Worm (Caenorhabditis elegans): Measurements from ENCODE around the gene unc-80.

Gene unc-80

ce11 chrV:20870633-20871032 lies 8.8 kb upstream of the unc-80 start:
- no peak for TF ChIP-seq pha-4 (tag; optimal IDR thresholded peaks at IDR 0.05)

ce11 chrV:20871194-20871593 lies 8.2 kb upstream of the unc-80 start:
- no peak for TF ChIP-seq eyg-1 (tag; optimal IDR thresholded peaks at IDR 0.05)
- TF ChIP-seq K02D7.2 (tag; optimal IDR thresholded peaks at IDR 0.05): no peak
- no peak for TF ChIP-seq madf-2 (tag; optimal IDR thresholded peaks at IDR 0.05)
- TF ChIP-seq ceh-18 (tag; optimal IDR thresholded peaks at IDR 0.05): no peak
- TF ChIP-seq unc-86 (tag; optimal IDR thresholded peaks at IDR 0.05): no peak
- TF ChIP-seq pqm-1 (tag; optimal IDR thresholded peaks at IDR 0.05): no peak
- no peak for TF ChIP-seq nhr-232 (tag; optimal IDR thresholded peaks at IDR 0.05)
- no peak for TF ChIP-seq C08G9.2 (tag; optimal IDR thresholded peaks at IDR 0.05)
- TF ChIP-seq unc-3 (GFP tag; conservative IDR thresholded peaks at IDR 0.05): no peak
- TF ChIP-seq unc-3 (tag; optimal IDR thresholded peaks at IDR 0.05): no peak
- TF ChIP-seq fkh-6 (tag; optimal IDR thresholded peaks at IDR 0.05): no peak
- TF ChIP-seq dve-1 (tag; optimal IDR thresholded peaks at IDR 0.05): no peak

- TF ChIP-seq ztf-16 (tag; optimal IDR thresholded peaks at IDR 0.05): no peak
- TF ChIP-seq ceh-14 (tag; optimal IDR thresholded peaks at IDR 0.05): no peak
- peak; percentile 99 for TF ChIP-seq unc-42 (tag; optimal IDR thresholded peaks at IDR 0.05)
- TF ChIP-seq ceh-31 (tag; optimal IDR thresholded peaks at IDR 0.05): peak; percentile 2
Observed at ce11 chrV:20873144-20873543, 6.3 kb upstream of the unc-80 start.

ce11 chrV:20875324-20875723 lies 4.1 kb upstream of the unc-80 start:
- TF ChIP-seq ceh-9 (tag; optimal IDR thresholded peaks at IDR 0.05): no peak
- TF ChIP-seq F13H6.1 (tag; optimal IDR thresholded peaks at IDR 0.05): no peak
- TF ChIP-seq mec-3 (tag; optimal IDR thresholded peaks at IDR 0.05; ENCODE audit: borderline replicate concordance): no peak
- TF ChIP-seq pqm-1 (tag; optimal IDR thresholded peaks at IDR 0.05): no peak
- TF ChIP-seq ceh-14 (tag; optimal IDR thresholded peaks at IDR 0.05): no peak
- TF ChIP-seq nfya-1 (tag; optimal IDR thresholded peaks at IDR 0.05): no peak
- no peak for TF ChIP-seq dmd-4 (tag; optimal IDR thresholded peaks at IDR 0.05; ENCODE audit: borderline replicate concordance)
- no peak for TF ChIP-seq unc-55 (GFP tag; optimal IDR thresholded peaks at IDR 0.05)
- no peak for TF ChIP-seq hlh-15 (tag; optimal IDR thresholded peaks at IDR 0.05)
- no peak for TF ChIP-seq ets-4 (tag; optimal IDR thresholded peaks at IDR 0.05)
- TF ChIP-seq ztf-16 (tag; optimal IDR thresholded peaks at IDR 0.05): no peak
- no peak for TF ChIP-seq ceh-2 (tag; optimal IDR thresholded peaks at IDR 0.05)
- TF ChIP-seq che-1 (tag; optimal IDR thresholded peaks at IDR 0.05): no peak
- no peak for TF ChIP-seq ceh-34 (tag; optimal IDR thresholded peaks at IDR 0.05)
- TF ChIP-seq fkh-6 (tag; optimal IDR thresholded peaks at IDR 0.05): no peak
- TF ChIP-seq ama-1 (optimal IDR thresholded peaks at IDR 0.05): no peak
- no peak for TF ChIP-seq sox-4 (tag; optimal IDR thresholded peaks at IDR 0.05)
- no peak for TF ChIP-seq hlh-8 (tag; optimal IDR thresholded peaks at IDR 0.05)
- no peak for TF ChIP-seq fax-1 (tag; optimal IDR thresholded peaks at IDR 0.05)

- TF ChIP-seq unc-86 (tag; optimal IDR thresholded peaks at IDR 0.05): no peak
Observed at ce11 chrV:20891871-20892270, 12.5 kb downstream of the unc-80 start.

ce11 chrV:20903167-20904093 lies 24.0 kb downstream of the unc-80 start, which contains the start of gene amx-3:
TSS of gene amx-3 (minus strand) at chrV:20903714.
- TF ChIP-seq elt-2 (tag; optimal IDR thresholded peaks at IDR 0.05) (peak; percentile 84), unc-55 (GFP tag; optimal IDR thresholded peaks at IDR 0.05) (peak; percentile 55), tbx-2 (tag; optimal IDR thresholded peaks at IDR 0.05) (no peak)
